Worm (Caenorhabditis elegans) whole organism, L2 larva: ENCODE data around the gene tag-342.

Experiments used
- C34F6.9 ChIP-seq: fragments of 150-350 bp; optimal IDR thresholded peaks from 2 replicates; lab custom pipeline; 2014; ENCODE audit warnings: missing biosample characterization, missing genetic modification characterization
- F13H6.1 ChIP-seq: sonication (generic microtip); optimal IDR thresholded peaks from 2 replicates; lab custom pipeline; 2016; ENCODE audit warnings: missing genetic modification characterization, missing compliant biosample characterization
- Y55F3AM.14 ChIP-seq: fragments of 200-800 bp; sonication (Bioruptor generic); optimal IDR thresholded peaks from 2 replicates; lab custom pipeline; 2018; ENCODE audit warnings: mild to moderate bottlenecking, missing genetic modification characterization, missing compliant biosample characterization
- ZK546.5 ChIP-seq: sonication (generic microtip); optimal IDR thresholded peaks from 2 replicates; lab custom pipeline; 2017; ENCODE audit warnings: missing biosample characterization, missing genetic modification characterization
- alr-1 ChIP-seq: fragments of 150-350 bp; optimal IDR thresholded peaks from 2 replicates; lab custom pipeline; 2014; ENCODE audit warnings: missing biosample characterization, missing genetic modification characterization
- ama-1 ChIP-seq: fragments of 150-350 bp; optimal IDR thresholded peaks from 2 replicates; lab custom pipeline; 2018; ENCODE audit warnings: inconsistent platforms
- blmp-1 ChIP-seq: sonication (generic microtip); optimal IDR thresholded peaks from 2 replicates; lab custom pipeline; 2017; ENCODE audit warnings: missing genetic modification characterization, mild to moderate bottlenecking, missing compliant biosample characterization, antibody characterized with exemption, moderate library complexity; ENCODE audit not compliant: insufficient read depth
- ceh-16 ChIP-seq: fragments of 150-350 bp; optimal IDR thresholded peaks from 2 replicates; lab custom pipeline; 2014; ENCODE audit warnings: missing biosample characterization, missing genetic modification characterization
- ceh-82 ChIP-seq: fragments of 150-350 bp; optimal IDR thresholded peaks from 2 replicates; lab custom pipeline; 2014; ENCODE audit warnings: missing biosample characterization, missing genetic modification characterization
- crh-2 ChIP-seq: sonication (generic microtip); optimal IDR thresholded peaks from 2 replicates; lab custom pipeline; 2017; ENCODE audit warnings: missing biosample characterization, missing genetic modification characterization
- egl-27 ChIP-seq: sonication (generic microtip); optimal IDR thresholded peaks from 3 replicates; lab custom pipeline; 2017; ENCODE audit warnings: missing biosample characterization, missing genetic modification reagents, missing genetic modification characterization
- elt-3 ChIP-seq: sonication (generic microtip); optimal IDR thresholded peaks from 2 replicates; lab custom pipeline; 2017; ENCODE audit warnings: missing biosample characterization, missing genetic modification characterization
- fos-1 ChIP-seq: fragments of 150-350 bp; optimal IDR thresholded peaks from 2 replicates; lab custom pipeline; 2014; ENCODE audit warnings: missing biosample characterization, missing genetic modification characterization
- gmeb-1 ChIP-seq: fragments of 150-350 bp; optimal IDR thresholded peaks from 2 replicates; lab custom pipeline; 2014; ENCODE audit warnings: missing biosample characterization, missing genetic modification characterization
- lin-11 ChIP-seq: fragments of 150-350 bp; sonication (generic microtip); optimal IDR thresholded peaks from 2 replicates; lab custom pipeline; 2014; ENCODE audit warnings: missing biosample characterization, missing genetic modification characterization, inconsistent platforms, mixed read lengths
- lin-13 ChIP-seq: fragments of 150-350 bp; optimal IDR thresholded peaks from 2 replicates; lab custom pipeline; 2014; ENCODE audit warnings: missing biosample characterization, missing genetic modification reagents, missing genetic modification characterization
- lin-39 ChIP-seq: fragments of 150-350 bp; optimal IDR thresholded peaks from 2 replicates; lab custom pipeline; 2014; ENCODE audit warnings: missing biosample characterization, missing genetic modification reagents, missing genetic modification characterization
- lsy-2 ChIP-seq, 2 experiments: fragments of 150-350 bp in 1 of 2; sonication (generic microtip) in 1 of 2; optimal IDR thresholded peaks; 2 replicates each; lab custom pipeline; 2014 to 2017; ENCODE audit warnings: missing biosample characterization in 2 of 2, missing genetic modification characterization in 2 of 2
- mab-5 ChIP-seq: fragments of 150-350 bp; optimal IDR thresholded peaks from 2 replicates; lab custom pipeline; 2014; ENCODE audit warnings: missing biosample characterization, missing genetic modification characterization
- mbf-1 ChIP-seq: sonication (generic microtip); optimal IDR thresholded peaks from 2 replicates; lab custom pipeline; 2017; ENCODE audit warnings: missing biosample characterization, missing genetic modification characterization
- mdl-1 ChIP-seq, 2 experiments: fragments of 150-350 bp in 1 of 2; sonication (generic microtip) in 1 of 2; optimal IDR thresholded peaks; 2 replicates each; lab custom pipeline; 2017; ENCODE audit warnings: missing biosample characterization in 2 of 2, missing genetic modification characterization in 2 of 2
- nhr-10 ChIP-seq: sonication (generic microtip); optimal IDR thresholded peaks from 2 replicates; lab custom pipeline; 2017; ENCODE audit warnings: missing biosample characterization, missing genetic modification characterization
- nhr-129 ChIP-seq: fragments of 150-350 bp; optimal IDR thresholded peaks from 2 replicates; lab custom pipeline; 2014; ENCODE audit warnings: missing biosample characterization, missing genetic modification characterization
- nhr-21 ChIP-seq: fragments of 150-350 bp; optimal IDR thresholded peaks from 2 replicates; lab custom pipeline; 2014; ENCODE audit warnings: missing biosample characterization, missing genetic modification characterization
- nhr-23 ChIP-seq: fragments of 150-350 bp; optimal IDR thresholded peaks from 2 replicates; lab custom pipeline; 2014; ENCODE audit warnings: missing biosample characterization, missing genetic modification reagents, missing genetic modification characterization
- nhr-237 ChIP-seq: fragments of 150-350 bp; optimal IDR thresholded peaks from 2 replicates; lab custom pipeline; 2014; ENCODE audit warnings: missing biosample characterization, missing genetic modification characterization
- nhr-25 ChIP-seq: fragments of 150-350 bp; sonication (generic microtip); optimal IDR thresholded peaks from 3 replicates; lab custom pipeline; 2014; ENCODE audit warnings: missing biosample characterization, missing genetic modification characterization
- nhr-6 ChIP-seq: fragments of 150-350 bp; optimal IDR thresholded peaks from 2 replicates; lab custom pipeline; 2014; ENCODE audit warnings: missing biosample characterization, missing genetic modification characterization
- nhr-77 ChIP-seq: fragments of 150-350 bp; optimal IDR thresholded peaks from 2 replicates; lab custom pipeline; 2014; ENCODE audit warnings: missing biosample characterization, missing genetic modification characterization
- peb-1 ChIP-seq: fragments of 150-350 bp; optimal IDR thresholded peaks from 2 replicates; lab custom pipeline; 2014; ENCODE audit warnings: missing biosample characterization, missing genetic modification characterization
- sem-4 ChIP-seq: fragments of 150-350 bp; optimal IDR thresholded peaks from 2 replicates; lab custom pipeline; 2014; ENCODE audit warnings: missing biosample characterization, missing genetic modification reagents, missing genetic modification characterization
- skn-1 ChIP-seq: sonication (generic microtip); optimal IDR thresholded peaks from 2 replicates; lab custom pipeline; 2017; ENCODE audit warnings: missing biosample characterization, missing genetic modification characterization
- sma-3 ChIP-seq: sonication (generic microtip); optimal IDR thresholded peaks from 2 replicates; lab custom pipeline; 2016; ENCODE audit warnings: missing genetic modification reagents, missing genetic modification characterization, missing compliant biosample characterization
- sma-9 ChIP-seq, 2 experiments: fragments of 150-350 bp in 1 of 2; sonication (generic microtip) in 1 of 2; optimal IDR thresholded peaks; 2 replicates each; lab custom pipeline; 2014 to 2016; ENCODE audit warnings: missing genetic modification characterization in 2 of 2, mild to moderate bottlenecking in 1 of 2, missing biosample characterization in 1 of 2, missing compliant biosample characterization in 1 of 2, missing genetic modification reagents in 1 of 2, moderate library complexity in 1 of 2
- snpc-4 ChIP-seq: fragments of 150-350 bp; optimal IDR thresholded peaks from 2 replicates; lab custom pipeline; 2014; ENCODE audit warnings: missing biosample characterization, missing genetic modification characterization
- unc-39 ChIP-seq: fragments of 150-350 bp; optimal IDR thresholded peaks from 2 replicates; lab custom pipeline; 2014; ENCODE audit warnings: missing biosample characterization, missing genetic modification characterization
- unc-55 ChIP-seq: fragments of 150-350 bp; sonication (generic microtip); optimal IDR thresholded peaks from 3 replicates; lab custom pipeline; 2014; ENCODE audit warnings: missing biosample characterization, missing genetic modification reagents, missing genetic modification characterization
- unc-62 ChIP-seq: fragments of 150-350 bp; optimal IDR thresholded peaks from 2 replicates; lab custom pipeline; 2014; ENCODE audit warnings: missing biosample characterization, missing genetic modification reagents, missing genetic modification characterization
- zag-1 ChIP-seq: fragments of 150-350 bp; optimal IDR thresholded peaks from 2 replicates; lab custom pipeline; 2014; ENCODE audit warnings: missing biosample characterization, missing genetic modification characterization
- ztf-1 ChIP-seq: fragments of 200-800 bp; sonication (Bioruptor generic); conservative IDR thresholded peaks from 2 replicates; pipeline ENCODE4 v1.3.6; 2022; ENCODE audit warnings: missing genetic modification characterization, missing compliant biosample characterization
- ztf-11 ChIP-seq: sonication (generic microtip); optimal IDR thresholded peaks from 2 replicates; lab custom pipeline; 2017; ENCODE audit warnings: missing biosample characterization, missing genetic modification characterization
- ztf-4 ChIP-seq: fragments of 150-350 bp; optimal IDR thresholded peaks from 2 replicates; lab custom pipeline; 2014; ENCODE audit warnings: missing biosample characterization, missing genetic modification characterization

Gene tag-342

ce11 chrIII:9455980-9456658 is 11.8 kb upstream of the tag-342 start, which contains the start of the genes rheb-1 and spk-1:
rheb-1 (minus strand) TSS chrIII:9456030.
spk-1 (plus strand) TSS chrIII:9456608.
- no peak for TF ChIP-seq unc-39
- TF ChIP-seq sem-4: peak; percentile 93
- TF ChIP-seq ztf-1 (GFP tag; lab: Robert Waterston, UW): no peak
- TF ChIP-seq Y55F3AM.14 (GFP tag; lab: Kevin White, UChicago): peak; percentile 53
- peak; percentile 93 for TF ChIP-seq sma-3 (GFP tag; lab: Kevin White, UChicago)
- no peak for TF ChIP-seq alr-1 (tag; lab: Kevin White, UChicago)
- TF ChIP-seq lin-11 (tag; lab: Kevin White, UChicago): peak; percentile 95
- TF ChIP-seq nhr-6: peak; percentile 83
- TF ChIP-seq C34F6.9: peak; percentile 99
- TF ChIP-seq skn-1 (tag; lab: Kevin White, UChicago): peak; percentile 92
- peak; percentile 97 for TF ChIP-seq ZK546.5 (tag; lab: Kevin White, UChicago)
- peak; percentile 54 for TF ChIP-seq blmp-1 (tag; lab: Kevin White, UChicago)
- peak; percentile 77 for TF ChIP-seq snpc-4 (tag; lab: Kevin White, UChicago)
- TF ChIP-seq lsy-2 (tag; optimal IDR thresholded peaks at IDR 0.05; lab: Kevin White, UChicago): peak; percentile 98 to 99
- TF ChIP-seq lin-13: peak; percentile 88
- TF ChIP-seq ceh-82 (tag; lab: Kevin White, UChicago): peak; percentile 59
- no peak for TF ChIP-seq peb-1 (tag; lab: Kevin White, UChicago)
- no peak for TF ChIP-seq nhr-237
- TF ChIP-seq nhr-25 (tag; lab: Kevin White, UChicago): peak; percentile 85
- TF ChIP-seq fos-1: peak; percentile 88
- TF ChIP-seq egl-27: peak; percentile 54
- no peak for TF ChIP-seq ztf-11 (tag; lab: Kevin White, UChicago)
- TF ChIP-seq ama-1 (lab: Kevin White, UChicago): no peak
- peak; percentile 90 for TF ChIP-seq unc-55
- TF ChIP-seq F13H6.1: peak; percentile 92
- peak; percentile 48 for TF ChIP-seq ceh-16 (tag; lab: Kevin White, UChicago)
- TF ChIP-seq sma-9 (GFP tag; optimal IDR thresholded peaks at IDR 0.05; lab: Kevin White, UChicago): peak; percentile 93
- no peak for TF ChIP-seq sma-9 (tag; optimal IDR thresholded peaks at IDR 0.05; lab: Kevin White, UChicago)
- no peak for TF ChIP-seq mbf-1
- peak in 1 of 2 experiments; percentile 6 for TF ChIP-seq mdl-1 (tag; optimal IDR thresholded peaks at IDR 0.05; lab: Kevin White, UChicago)
- peak; percentile 67 for TF ChIP-seq mab-5
- peak; percentile 90 for TF ChIP-seq nhr-129 (tag; lab: Kevin White, UChicago)
- TF ChIP-seq zag-1 (tag; lab: Kevin White, UChicago): peak; percentile 32
- peak; percentile 96 for TF ChIP-seq crh-2 (tag; lab: Kevin White, UChicago)
- peak; percentile 88 for TF ChIP-seq nhr-21
- peak; percentile 82 for TF ChIP-seq gmeb-1 (tag; lab: Kevin White, UChicago)
- no peak for TF ChIP-seq nhr-10
- TF ChIP-seq lin-39 (tag; lab: Kevin White, UChicago): no peak
- TF ChIP-seq nhr-23: no peak
- TF ChIP-seq ztf-4: peak; percentile 91
- no peak for TF ChIP-seq unc-62 (GFP tag; lab: Kevin White, UChicago)

ce11 chrIII:9457192-9458103 is 10.5 kb upstream of the tag-342 start:
- TF ChIP-seq nhr-129 (tag; lab: Kevin White, UChicago) (peak; percentile 90), sem-4 (no peak), nhr-237 (no peak), lin-39 (tag; lab: Kevin White, UChicago) (no peak), ceh-16 (tag; lab: Kevin White, UChicago) (no peak), mbf-1 (no peak), ama-1 (lab: Kevin White, UChicago) (peak; percentile 38), crh-2 (tag; lab: Kevin White, UChicago) (peak; percentile 3), lsy-2 (tag; optimal IDR thresholded peaks at IDR 0.05; lab: Kevin White, UChicago) (peak; percentile 14 to 37), ceh-82 (tag; lab: Kevin White, UChicago) (no peak), nhr-6 (no peak), nhr-10 (no peak), sma-3 (GFP tag; lab: Kevin White, UChicago) (peak; percentile 13), lin-13 (no peak), peb-1 (tag; lab: Kevin White, UChicago) (no peak), sma-9 (GFP tag; optimal IDR thresholded peaks at IDR 0.05; lab: Kevin White, UChicago) (peak; percentile 39), sma-9 (tag; optimal IDR thresholded peaks at IDR 0.05; lab: Kevin White, UChicago) (no peak), blmp-1 (tag; lab: Kevin White, UChicago) (peak; percentile 22), mab-5 (peak; percentile 10), mdl-1 (tag; optimal IDR thresholded peaks at IDR 0.05; lab: Kevin White, UChicago) (no peak), alr-1 (tag; lab: Kevin White, UChicago) (no peak), nhr-77 (no peak), nhr-25 (tag; lab: Kevin White, UChicago) (no peak), lin-11 (tag; lab: Kevin White, UChicago) (no peak), nhr-21 (peak; percentile 42), F13H6.1 (peak; percentile 75), C34F6.9 (peak; percentile 74), Y55F3AM.14 (GFP tag; lab: Kevin White, UChicago) (no peak), elt-3 (tag; lab: Kevin White, UChicago) (no peak), fos-1 (peak; percentile 24), ztf-4 (peak; percentile 57)
